Fruit fly (Drosophila melanogaster) whole organism: ENCODE results near the gene CG42876.

ENCODE experiments used
- CG8478 ChIP-seq: fragments of >200 bp; optimal IDR thresholded peaks from 2 replicates; lab custom pipeline; 2018; ENCODE audit warnings: inconsistent platforms
- Dll ChIP-seq: fragments of >200 bp; optimal IDR thresholded peaks from 2 replicates; lab custom pipeline; 2017
- EcR ChIP-seq, 2 experiments: fragments of >200 bp; optimal IDR thresholded peaks; 2 replicates each; lab custom pipeline; 2017; ENCODE audit warnings: missing biosample characterization in 2 of 2, missing genetic modification characterization in 2 of 2, missing genetic modification reagents in 2 of 2
- pan ChIP-seq: fragments of >200 bp; optimal IDR thresholded peaks from 2 replicates; lab custom pipeline; 2017
- psq ChIP-seq: fragments of >200 bp; optimal IDR thresholded peaks from 2 replicates; lab custom pipeline; 2017
- usp ChIP-seq: fragments of >200 bp; optimal IDR thresholded peaks from 2 replicates; lab custom pipeline; 2017; ENCODE audit warnings: missing biosample characterization, missing genetic modification characterization, mixed read lengths

The CG42876 gene

DNA sequence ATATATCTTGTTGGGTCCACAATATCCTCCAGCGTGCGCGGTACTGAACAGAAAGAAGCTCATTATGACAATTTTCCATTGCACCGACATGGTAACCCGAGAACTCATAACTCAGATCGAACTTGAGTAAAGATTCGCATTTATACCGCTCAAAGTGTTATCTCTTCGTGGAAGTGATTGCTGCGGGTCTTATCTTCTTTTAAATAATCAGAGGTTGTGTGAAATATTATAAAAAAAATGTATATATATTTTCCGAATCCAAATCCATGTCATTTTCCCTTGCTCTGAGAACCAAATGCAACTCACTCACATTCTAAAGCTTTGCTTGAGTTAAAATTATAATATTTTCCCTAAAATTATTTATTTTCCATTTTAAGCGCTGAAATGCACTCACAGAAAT lies at the start of gene CG42876:
Gene CG42876 (minus strand): TSS at position 101 of the 400 bp plus-strand sequence.
- no peak for TF ChIP-seq EcR (GFP tag; optimal IDR thresholded peaks at IDR 0.05; lab: Kevin White, UChicago)
- no peak for TF ChIP-seq CG8478
- TF ChIP-seq Dll, result no peak
- TF ChIP-seq psq (lab: Kevin White, UChicago), result no peak
- TF ChIP-seq usp, result no peak
- no peak for TF ChIP-seq pan (lab: Kevin White, UChicago)

DNA sequence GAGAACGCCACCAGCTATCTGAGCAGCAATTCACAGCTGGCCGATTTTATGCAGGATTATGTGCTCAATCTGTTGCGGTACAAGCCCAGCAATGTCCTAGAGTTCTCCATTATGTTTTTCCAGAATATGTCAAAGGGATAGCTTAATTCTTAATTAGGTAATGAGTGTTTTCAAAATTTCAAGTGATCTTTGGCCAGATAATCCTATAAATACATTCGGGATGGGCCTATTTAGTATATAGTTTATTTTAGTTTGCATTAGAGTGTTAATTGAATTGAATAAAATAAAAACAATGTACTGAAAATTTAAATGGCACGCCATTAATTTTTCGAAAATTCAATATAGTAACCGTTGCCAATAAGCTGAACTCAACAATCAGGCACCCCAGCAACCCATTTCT lies 41.9 kb upstream of the CG42876 start, which contains the start of gene Tektin-A:
Gene Tektin-A (plus strand): TSS at position 301 of the 400 bp plus-strand sequence.
- TF ChIP-seq Dll, result no peak
- TF ChIP-seq CG8478, result no peak

DNA sequence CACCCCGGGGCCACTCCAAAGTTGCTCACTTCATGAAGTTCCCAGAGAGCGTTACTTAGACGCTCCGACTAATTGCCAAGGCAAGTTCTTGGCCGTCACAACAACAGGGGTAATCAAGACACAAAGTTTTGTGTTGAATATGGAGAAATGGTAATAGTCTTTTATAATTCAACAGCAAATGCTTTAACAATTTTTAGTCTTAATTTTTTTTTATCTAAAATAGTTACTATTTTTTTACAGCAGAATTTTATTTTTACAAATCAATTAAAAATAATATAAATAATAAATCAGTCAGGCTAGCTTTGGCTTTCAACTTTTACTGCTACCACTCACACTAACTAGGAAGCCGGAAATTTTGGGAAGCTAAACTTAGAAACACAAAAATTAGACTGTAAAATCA lies 40.4 kb upstream of the CG42876 start, which contains the start of gene CG13243:
Gene CG13243 (plus strand): TSS at position 301 of the 400 bp plus-strand sequence.
- TF ChIP-seq Dll (no peak), psq (lab: Kevin White, UChicago) (no peak), CG8478 (no peak), usp (no peak), EcR (GFP tag; optimal IDR thresholded peaks at IDR 0.05; lab: Kevin White, UChicago) (no peak)

DNA sequence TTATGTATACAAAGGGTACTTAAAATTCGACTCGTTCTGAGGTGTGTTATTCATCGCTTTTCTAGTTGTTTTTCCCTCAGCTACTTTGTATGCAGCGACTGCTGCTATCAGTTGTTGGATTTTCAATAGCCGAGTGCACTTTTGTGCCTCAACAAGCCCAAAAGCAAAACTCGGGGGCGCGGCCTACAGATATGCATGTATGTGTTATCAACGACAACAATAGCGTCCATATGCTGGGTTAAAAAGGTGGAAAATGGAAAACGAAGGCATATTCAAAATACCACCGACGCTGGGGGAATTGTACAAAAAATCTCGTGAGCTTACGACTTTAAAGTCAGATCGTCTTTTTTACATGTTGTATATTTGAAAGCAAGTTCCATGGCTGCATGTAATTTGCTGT lies 34.7 kb upstream of the CG42876 start:
- TF ChIP-seq CG8478 (no peak), pan (lab: Kevin White, UChicago) (no peak), EcR (GFP tag; optimal IDR thresholded peaks at IDR 0.05; lab: Kevin White, UChicago) (no peak), Dll (no peak), usp (no peak), psq (lab: Kevin White, UChicago) (no peak)

DNA sequence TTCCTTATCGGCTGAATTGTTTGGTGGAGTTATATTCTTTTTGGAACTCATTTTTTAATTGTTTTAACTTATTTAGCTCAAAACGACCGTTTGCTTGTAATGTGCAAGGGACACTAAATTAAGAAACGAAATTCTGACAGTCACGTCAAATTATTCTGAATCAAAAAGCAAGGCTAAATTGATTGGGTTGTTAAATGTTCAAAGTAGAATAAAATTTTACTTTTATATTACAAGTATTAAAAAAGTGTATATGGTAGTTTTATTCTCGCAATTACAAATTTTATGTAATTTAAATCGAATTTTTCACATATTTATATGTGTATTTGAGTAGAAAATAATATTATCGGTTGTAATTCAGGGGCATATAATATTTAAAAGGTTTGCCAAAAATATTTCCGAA lies 23.6 kb upstream of the CG42876 start, which contains the start of gene CG18518:
Gene CG18518 (minus strand): TSS at position 101 of the 400 bp plus-strand sequence.
- no peak for TF ChIP-seq EcR (GFP tag; optimal IDR thresholded peaks at IDR 0.05; lab: Kevin White, UChicago)
- no peak for TF ChIP-seq pan (lab: Kevin White, UChicago)
- TF ChIP-seq psq (lab: Kevin White, UChicago), result no peak
- TF ChIP-seq Dll, result no peak
- TF ChIP-seq CG8478, result no peak
- no peak for TF ChIP-seq usp

DNA sequence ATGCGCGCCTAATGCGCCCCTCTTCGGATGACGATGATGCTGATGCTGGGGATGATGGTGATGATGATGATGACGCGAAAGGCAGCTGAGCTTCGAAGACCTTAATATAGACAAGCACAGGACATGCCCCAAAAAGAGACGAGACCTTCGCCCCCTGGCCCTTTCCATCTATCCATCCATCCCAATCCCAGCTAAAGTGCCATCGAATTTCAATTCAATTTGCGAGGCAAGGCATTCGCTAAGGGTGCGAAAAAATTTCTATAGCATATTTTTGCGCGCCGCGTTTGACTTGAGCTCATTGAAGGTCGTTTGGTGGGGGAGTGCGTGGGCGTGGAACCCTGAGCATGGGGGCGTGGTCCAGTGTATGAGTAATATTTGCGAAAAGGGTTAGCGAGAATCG lies 15.6 kb downstream of the CG42876 start:
- TF ChIP-seq pan (lab: Kevin White, UChicago), result no peak
- TF ChIP-seq CG8478, result no peak
- no peak for TF ChIP-seq Dll
- no peak for TF ChIP-seq EcR (GFP tag; optimal IDR thresholded peaks at IDR 0.05; lab: Kevin White, UChicago)
- TF ChIP-seq psq (lab: Kevin White, UChicago), result no peak
- no peak for TF ChIP-seq usp

DNA sequence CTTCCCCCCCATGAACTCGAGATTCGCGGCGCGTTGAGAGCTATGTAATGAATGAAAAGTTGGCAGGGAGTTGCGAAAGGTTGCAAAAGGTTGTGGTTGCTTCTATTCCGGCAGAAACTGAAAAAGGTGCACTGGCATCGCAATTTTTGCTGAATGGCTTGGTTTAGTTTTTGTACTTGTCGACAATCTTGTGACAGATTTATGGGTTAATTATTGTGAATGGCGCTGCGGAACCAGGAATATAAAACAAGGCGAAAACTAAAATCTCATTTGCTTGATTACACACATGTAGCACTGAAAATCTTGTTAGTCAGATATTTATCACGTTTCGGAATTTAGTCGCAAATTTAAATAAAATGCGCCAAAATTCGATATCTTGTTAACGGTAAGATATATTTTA lies 28.2 kb downstream of the CG42876 start, which contains the start of gene t-Grip91:
Gene t-Grip91 (plus strand): TSS at position 301 of the 400 bp plus-strand sequence.
- TF ChIP-seq Dll (no peak), usp (no peak), CG8478 (no peak), psq (lab: Kevin White, UChicago) (no peak)

DNA sequence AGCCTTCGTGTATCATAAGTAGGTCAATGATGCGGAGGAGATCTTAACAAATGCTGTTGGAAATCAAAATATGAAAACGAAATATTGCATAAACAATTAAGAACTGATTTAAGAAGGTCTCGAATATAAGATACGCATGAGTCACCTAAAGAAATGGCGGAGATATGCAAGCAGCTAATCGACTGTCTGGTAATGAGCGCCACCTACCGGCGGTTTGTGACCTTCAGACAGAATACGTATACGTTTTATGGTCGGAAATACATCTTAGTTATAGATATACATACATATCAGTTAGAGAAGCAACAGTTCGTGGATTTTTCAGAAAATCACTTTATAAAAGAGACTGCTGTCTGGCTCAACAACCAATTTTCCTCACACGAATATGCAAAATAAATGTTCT lies 28.9 kb downstream of the CG42876 start:
- no peak for TF ChIP-seq pan (lab: Kevin White, UChicago)
- TF ChIP-seq psq (lab: Kevin White, UChicago), result no peak
- TF ChIP-seq usp, result no peak
- TF ChIP-seq Dll, result no peak
- TF ChIP-seq EcR (GFP tag; optimal IDR thresholded peaks at IDR 0.05; lab: Kevin White, UChicago), result no peak
- no peak for TF ChIP-seq CG8478

DNA sequence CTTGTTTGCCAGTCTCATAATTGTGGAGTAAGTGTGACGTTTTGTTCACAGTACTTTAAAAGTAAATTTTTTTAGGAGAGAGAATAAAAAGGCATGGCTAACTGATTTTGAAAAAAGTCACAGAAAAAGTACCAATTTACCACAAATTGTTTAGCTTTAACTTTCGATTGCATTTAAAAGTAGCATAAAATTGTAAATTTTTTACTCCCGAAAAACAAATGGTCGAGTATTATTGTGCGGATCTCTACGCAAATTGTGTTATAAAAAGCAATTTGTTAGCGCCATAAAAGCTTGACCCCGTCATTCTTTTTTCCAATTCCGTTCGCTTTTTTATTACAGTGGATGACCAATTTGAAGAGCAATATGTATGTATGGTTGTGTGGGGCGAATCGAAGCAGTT lies 35.2 kb downstream of the CG42876 start, which contains the start of gene CG43760:
Gene CG43760 (minus strand): TSS at position 101 of the 400 bp plus-strand sequence.
- TF ChIP-seq EcR (GFP tag; optimal IDR thresholded peaks at IDR 0.05; lab: Kevin White, UChicago), result no peak
- TF ChIP-seq CG8478, result no peak
- no peak for TF ChIP-seq usp
- no peak for TF ChIP-seq pan (lab: Kevin White, UChicago)
- TF ChIP-seq Dll, result no peak
- TF ChIP-seq psq (lab: Kevin White, UChicago), result no peak

DNA sequence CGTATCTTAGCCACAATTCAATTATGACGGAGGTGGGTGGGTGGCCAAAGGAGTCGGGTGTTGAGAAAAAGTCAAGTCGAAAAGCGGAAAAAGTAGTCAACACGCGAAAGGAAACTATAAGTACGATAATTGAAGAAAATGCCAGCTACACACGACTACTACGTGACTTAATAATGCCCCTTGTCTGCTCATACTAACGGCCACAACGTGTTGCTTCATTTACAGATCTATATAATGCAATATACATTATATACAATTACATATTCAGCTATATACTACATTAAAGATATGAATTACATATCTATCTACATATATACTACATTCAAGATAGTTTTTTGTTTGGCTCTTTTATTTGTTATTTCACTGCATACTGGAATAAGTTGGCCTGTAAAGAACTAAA lies 38.9 kb downstream of the CG42876 start, which contains the start of gene CG31826:
Gene CG31826 (minus strand): TSS at position 101 of the 400 bp plus-strand sequence.
- TF ChIP-seq Dll (no peak), psq (lab: Kevin White, UChicago) (no peak), pan (lab: Kevin White, UChicago) (no peak), EcR (GFP tag; optimal IDR thresholded peaks at IDR 0.05; lab: Kevin White, UChicago) (no peak), usp (no peak)

DNA sequence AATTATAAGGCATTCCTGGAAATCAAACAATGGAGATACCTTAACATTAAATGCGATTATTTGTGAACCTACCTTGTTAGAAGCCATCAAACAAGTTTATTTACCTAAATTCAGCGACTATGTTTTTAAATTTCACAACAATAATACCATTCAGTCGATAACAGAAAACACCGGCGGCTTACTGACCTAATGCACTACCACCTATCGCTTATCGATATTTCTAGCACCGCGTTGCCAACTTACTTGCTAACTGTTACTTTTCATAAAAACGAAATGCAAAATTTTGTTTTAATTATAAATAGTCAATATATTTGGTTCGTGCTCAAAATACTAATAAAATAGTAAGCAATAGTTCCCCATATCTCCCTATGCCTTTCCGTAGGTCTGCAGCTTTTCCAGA lies 41.0 kb downstream of the CG42876 start, which contains the start of gene Ku80:
Gene Ku80 (minus strand): TSS at position 182 of the 400 bp plus-strand sequence.
- TF ChIP-seq psq (lab: Kevin White, UChicago) (no peak), usp (no peak)

DNA sequence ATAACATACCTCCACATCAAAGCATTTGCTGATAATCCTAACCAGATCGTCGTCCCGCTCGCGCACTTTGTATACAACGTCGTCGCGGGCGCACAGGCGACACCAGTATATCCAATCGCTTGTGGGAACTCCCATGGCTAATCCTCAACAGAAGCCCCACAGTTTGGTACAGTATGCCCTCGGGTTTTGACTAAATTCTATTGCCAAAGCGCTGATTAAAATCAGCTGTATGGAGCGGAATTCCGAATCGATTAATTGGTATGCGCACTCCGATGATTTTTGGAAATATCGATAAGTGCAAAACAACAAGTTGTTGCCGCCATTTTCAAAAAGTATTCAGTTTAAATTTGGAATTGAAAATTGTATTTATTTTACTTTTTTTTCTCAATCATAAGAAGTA lies 43.8 kb downstream of the CG42876 start, which contains the start of gene wek:
Gene wek (minus strand): TSS at position 253 of the 400 bp plus-strand sequence.
- TF ChIP-seq EcR (GFP tag; optimal IDR thresholded peaks at IDR 0.05; lab: Kevin White, UChicago), result no peak

DNA sequence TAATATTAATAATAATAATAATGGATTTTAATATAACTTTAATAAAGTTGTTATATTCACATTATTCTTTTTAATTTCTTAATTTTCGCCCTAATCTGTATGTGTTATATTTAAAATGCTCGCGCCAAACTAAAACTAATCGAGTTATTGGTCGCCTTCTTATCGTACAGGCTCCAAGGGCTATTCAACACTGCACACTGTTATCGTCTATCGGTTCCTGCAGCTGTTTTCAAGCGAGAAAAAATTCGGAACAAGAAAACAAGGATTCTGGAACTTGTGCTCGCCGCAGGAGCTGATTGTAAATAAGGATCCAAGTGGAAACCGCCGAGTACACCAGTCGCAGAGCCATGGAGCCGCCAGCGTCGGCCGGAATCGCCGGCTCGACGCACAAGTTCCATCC lies 47.9 kb downstream of the CG42876 start, which contains the start of gene CG3793:
Gene CG3793 (plus strand): TSS at position 192 of the 400 bp plus-strand sequence.
- TF ChIP-seq CG8478 (no peak), psq (lab: Kevin White, UChicago) (no peak), pan (lab: Kevin White, UChicago) (no peak), usp (no peak), Dll (no peak), EcR (GFP tag; optimal IDR thresholded peaks at IDR 0.05; lab: Kevin White, UChicago) (no peak)

DNA sequence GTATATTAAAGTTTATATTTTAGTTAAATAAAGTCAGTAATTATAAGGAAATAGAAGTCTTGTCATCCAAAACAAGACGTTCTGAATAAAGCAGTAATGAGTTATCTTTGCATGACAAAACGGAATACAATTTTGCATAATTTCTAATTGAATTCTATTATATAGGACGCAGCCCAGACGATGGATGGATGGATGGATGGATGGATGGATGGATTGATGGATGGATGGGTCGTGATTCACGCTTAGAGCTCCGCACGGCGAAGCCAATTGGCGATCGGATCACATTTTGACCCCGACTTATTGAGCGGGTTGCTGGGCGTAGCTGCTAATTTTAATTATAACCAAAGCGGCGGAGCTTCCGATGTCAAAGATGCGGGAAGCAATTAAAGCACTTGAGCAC lies 48.5 kb downstream of the CG42876 start:
- TF ChIP-seq CG8478 (no peak), usp (no peak), EcR (GFP tag; optimal IDR thresholded peaks at IDR 0.05; lab: Kevin White, UChicago) (no peak), pan (lab: Kevin White, UChicago) (no peak), Dll (no peak), psq (lab: Kevin White, UChicago) (no peak)
